Worm (Caenorhabditis elegans) whole organism, L1 larva: Measurements from ENCODE around the gene Y25C1A.14.

Experiments
- C34B4.2 ChIP-seq: sonication (generic microtip); optimal IDR thresholded peaks from 2 replicates; lab custom pipeline; 2017; ENCODE audit warnings: mild to moderate bottlenecking, missing genetic modification characterization, missing compliant biosample characterization
- Y116A8C.19 ChIP-seq: sonication (generic microtip); optimal IDR thresholded peaks from 2 replicates; lab custom pipeline; 2016; ENCODE audit warnings: missing compliant biosample characterization, missing genetic modification characterization, borderline replicate concordance
- fos-1 ChIP-seq: fragments of 150-350 bp; optimal IDR thresholded peaks from 2 replicates; lab custom pipeline; 2014; ENCODE audit warnings: missing biosample characterization, missing genetic modification characterization
- nhr-11 ChIP-seq: fragments of 150-350 bp; optimal IDR thresholded peaks from 2 replicates; lab custom pipeline; 2014; ENCODE audit warnings: missing biosample characterization, missing genetic modification characterization
- rnt-1 ChIP-seq: sonication (generic microtip); optimal IDR thresholded peaks from 2 replicates; lab custom pipeline; 2016; ENCODE audit warnings: mild to moderate bottlenecking, missing genetic modification characterization, moderate library complexity, missing compliant biosample characterization
- snpc-4 ChIP-seq: fragments of 150-350 bp; optimal IDR thresholded peaks from 2 replicates; lab custom pipeline; 2014; ENCODE audit warnings: missing biosample characterization, missing genetic modification characterization
- ztf-11 ChIP-seq, 2 experiments: sonication (generic microtip); optimal IDR thresholded peaks; 2 replicates each; lab custom pipeline; 2016 to 2017; ENCODE audit warnings: missing genetic modification characterization in 2 of 2, missing biosample characterization in 1 of 2, missing compliant biosample characterization in 1 of 2

DNA sequence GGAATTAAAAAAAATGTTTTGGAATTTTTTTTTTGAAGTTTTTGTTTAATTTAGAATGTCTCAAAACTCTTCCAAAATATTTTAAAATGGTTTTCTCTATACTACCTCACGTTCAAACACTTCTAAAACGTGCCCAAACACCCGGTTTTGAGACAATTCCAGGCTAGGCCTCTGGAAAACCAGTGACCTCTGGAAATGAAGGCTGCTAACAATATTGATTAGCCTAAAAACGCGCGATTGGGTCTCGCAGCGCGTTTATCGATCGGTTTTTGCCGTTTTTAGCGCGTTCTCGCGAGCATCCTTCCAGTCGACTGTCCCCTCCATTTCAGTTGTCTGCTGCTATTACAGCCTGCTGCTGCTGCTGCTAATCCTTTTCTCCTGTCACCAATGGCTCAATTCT lies 36.0 kb downstream of the Y25C1A.14 start, which contains the start of gene Y25C1A.6:
- TF ChIP-seq rnt-1 (tag; lab: Kevin White, UChicago) = no peak
- no peak for TF ChIP-seq Y116A8C.19 (tag; lab: Kevin White, UChicago)
- TF ChIP-seq C34B4.2 = no peak
- TF ChIP-seq snpc-4 = no peak
- no peak for TF ChIP-seq ztf-11 (tag; optimal IDR thresholded peaks at IDR 0.05; lab: Kevin White, UChicago)
- no peak for TF ChIP-seq nhr-11
- TF ChIP-seq fos-1 (tag; lab: Kevin White, UChicago) = no peak
